Fruit fly (Drosophila melanogaster) whole organism, prepupa: ENCODE data around the gene Ifrd1.

Experiments
- Blimp-1 ChIP-seq: fragments of 200-800 bp; sonication (Bioruptor generic); optimal IDR thresholded peaks from 3 replicates; lab custom pipeline; 2017; ENCODE audit warnings: missing biosample characterization, missing genetic modification characterization, mild to moderate bottlenecking, moderate library complexity, missing genetic modification reagents
- CG10631 ChIP-seq: fragments of 200-800 bp; sonication (Bioruptor generic); optimal IDR thresholded peaks from 2 replicates; lab custom pipeline; 2016; ENCODE audit warnings: missing biosample characterization, missing genetic modification characterization
- CG10669 ChIP-seq: fragments of 200-800 bp; sonication (Bioruptor generic); optimal IDR thresholded peaks from 3 replicates; lab custom pipeline; 2018; ENCODE audit warnings: missing biosample characterization, mild to moderate bottlenecking, missing genetic modification characterization, moderate library complexity
- CG11294 ChIP-seq: fragments of 200-800 bp; sonication (Bioruptor generic); IDR thresholded peaks from 2 replicates; pipeline ENCODE4 v1.3.6; 2022; ENCODE audit warnings: missing biosample characterization, missing genetic modification characterization
- CG11902 ChIP-seq: fragments of 200-800 bp; sonication (Bioruptor generic); optimal IDR thresholded peaks from 3 replicates; lab custom pipeline; 2016; ENCODE audit warnings: missing biosample characterization, missing genetic modification characterization
- CG15336 ChIP-seq: fragments of 200-800 bp; sonication (Bioruptor generic); IDR thresholded peaks from 2 replicates; pipeline ENCODE4 v1.3.6; 2022; ENCODE audit warnings: missing biosample characterization, missing genetic modification characterization
- CG1621 ChIP-seq: fragments of 200-800 bp; sonication (Bioruptor generic); optimal IDR thresholded peaks from 3 replicates; lab custom pipeline; 2018; ENCODE audit warnings: missing biosample characterization, mild to moderate bottlenecking, missing genetic modification characterization
- CG16779 ChIP-seq: fragments of 200-800 bp; sonication (Bioruptor generic); optimal IDR thresholded peaks from 3 replicates; lab custom pipeline; 2017; ENCODE audit warnings: missing biosample characterization, mild to moderate bottlenecking, missing genetic modification characterization
- CG3032 ChIP-seq: fragments of 200-800 bp; optimal IDR thresholded peaks from 2 replicates; lab custom pipeline; 2019; ENCODE audit warnings: missing biosample characterization, mild to moderate bottlenecking, missing genetic modification characterization, moderate library complexity
- CG32006 ChIP-seq: fragments of 200-800 bp; sonication (Bioruptor generic); optimal IDR thresholded peaks from 3 replicates; lab custom pipeline; 2017; ENCODE audit warnings: missing biosample characterization, mild to moderate bottlenecking, missing genetic modification characterization
- CG3919 ChIP-seq: fragments of 200-800 bp; sonication (Bioruptor generic); optimal IDR thresholded peaks from 3 replicates; lab custom pipeline; 2016; ENCODE audit warnings: missing biosample characterization, missing genetic modification characterization
- CG4318 ChIP-seq: fragments of 200-800 bp; sonication (Bioruptor generic); optimal IDR thresholded peaks from 3 replicates; lab custom pipeline; 2017; ENCODE audit warnings: missing biosample characterization, mild to moderate bottlenecking, missing genetic modification characterization
- CG6163 ChIP-seq: fragments of 200-800 bp; sonication (Bioruptor generic); IDR thresholded peaks from 3 replicates; pipeline ENCODE4 v1.3.6; 2022; ENCODE audit warnings: missing biosample characterization, missing genetic modification characterization
- CG6276 ChIP-seq: fragments of 200-800 bp; sonication (Bioruptor generic); optimal IDR thresholded peaks from 2 replicates; lab custom pipeline; 2017; ENCODE audit warnings: missing biosample characterization, mild to moderate bottlenecking, missing genetic modification characterization
- CG6792 ChIP-seq: fragments of 200-800 bp; sonication (Bioruptor generic); optimal IDR thresholded peaks from 3 replicates; lab custom pipeline; 2016; ENCODE audit warnings: missing biosample characterization, missing genetic modification characterization
- CG6808 ChIP-seq: fragments of 200-800 bp; sonication (Bioruptor generic); optimal IDR thresholded peaks from 3 replicates; lab custom pipeline; 2017; ENCODE audit warnings: missing biosample characterization, missing genetic modification characterization, mild to moderate bottlenecking, moderate library complexity, missing genetic modification reagents
- CG6854 ChIP-seq: fragments of 200-800 bp; sonication (Bioruptor generic); optimal IDR thresholded peaks from 2 replicates; lab custom pipeline; 2017; ENCODE audit warnings: missing biosample characterization, mild to moderate bottlenecking, missing genetic modification characterization
- CG7368 ChIP-seq: fragments of 200-800 bp; sonication (Bioruptor generic); optimal IDR thresholded peaks from 3 replicates; lab custom pipeline; 2016; ENCODE audit warnings: missing biosample characterization, missing genetic modification characterization
- CG8119 ChIP-seq: fragments of 200-800 bp; sonication (Bioruptor generic); IDR thresholded peaks from 3 replicates; pipeline ENCODE4 v1.3.6; 2022; ENCODE audit warnings: missing biosample characterization, missing genetic modification characterization
- CG8319 ChIP-seq: fragments of 200-800 bp; sonication (Bioruptor generic); optimal IDR thresholded peaks from 3 replicates; lab custom pipeline; 2016; ENCODE audit warnings: missing biosample characterization, missing genetic modification characterization
- CG9139 ChIP-seq: fragments of 200-800 bp; sonication (Bioruptor generic); optimal IDR thresholded peaks from 3 replicates; lab custom pipeline; 2017; ENCODE audit warnings: missing biosample characterization, mild to moderate bottlenecking, missing genetic modification characterization
- Eip75B ChIP-seq: fragments of 200-800 bp; sonication (Bioruptor generic); optimal IDR thresholded peaks from 3 replicates; lab custom pipeline; 2016; ENCODE audit warnings: missing biosample characterization, missing genetic modification characterization
- Eip93F ChIP-seq: fragments of 200-800 bp; sonication (Bioruptor generic); optimal IDR thresholded peaks from 2 replicates; lab custom pipeline; 2016; ENCODE audit warnings: missing biosample characterization, mild to moderate bottlenecking, missing genetic modification characterization
- Ets96B ChIP-seq: fragments of 200-800 bp; optimal IDR thresholded peaks from 2 replicates; lab custom pipeline; 2019; ENCODE audit warnings: missing biosample characterization, mild to moderate bottlenecking, missing genetic modification characterization, moderate library complexity
- Gug ChIP-seq: fragments of 200-800 bp; sonication (Bioruptor generic); IDR thresholded peaks from 2 replicates; pipeline ENCODE4 v1.3.6; 2022; ENCODE audit warnings: missing biosample characterization, missing genetic modification characterization
- Hr38 ChIP-seq: sonication (Bioruptor generic); optimal IDR thresholded peaks from 2 replicates; lab custom pipeline; 2016; ENCODE audit warnings: missing biosample characterization, missing genetic modification characterization
- Hr39 ChIP-seq: fragments of 200-800 bp; sonication (Bioruptor generic); optimal IDR thresholded peaks from 2 replicates; lab custom pipeline; 2016; ENCODE audit warnings: missing biosample characterization, missing genetic modification characterization
- Hr4 ChIP-seq: fragments of 200-800 bp; sonication (Bioruptor generic); optimal IDR thresholded peaks from 3 replicates; lab custom pipeline; 2016; ENCODE audit warnings: missing biosample characterization, missing genetic modification characterization
- Lpt ChIP-seq: fragments of 200-800 bp; sonication (Bioruptor generic); optimal IDR thresholded peaks from 3 replicates; lab custom pipeline; 2016; ENCODE audit warnings: missing biosample characterization, missing genetic modification characterization
- OdsH ChIP-seq: fragments of 200-800 bp; sonication (Bioruptor generic); optimal IDR thresholded peaks from 3 replicates; lab custom pipeline; 2016; ENCODE audit warnings: missing biosample characterization, missing genetic modification characterization
- Smox ChIP-seq: fragments of 200-800 bp; sonication (Bioruptor generic); optimal IDR thresholded peaks from 3 replicates; lab custom pipeline; 2016; ENCODE audit warnings: missing biosample characterization, missing genetic modification characterization
- Sox102F ChIP-seq: fragments of 200-800 bp; sonication (Bioruptor generic); optimal IDR thresholded peaks from 2 replicates; lab custom pipeline; 2016; ENCODE audit warnings: missing biosample characterization, mild to moderate bottlenecking, missing genetic modification characterization
- Sox14 ChIP-seq: fragments of 200-800 bp; sonication (Bioruptor generic); optimal IDR thresholded peaks from 3 replicates; lab custom pipeline; 2016; ENCODE audit warnings: missing biosample characterization, missing genetic modification characterization
- achi ChIP-seq: fragments of 200-800 bp; sonication (Bioruptor generic); optimal IDR thresholded peaks from 3 replicates; lab custom pipeline; 2016; ENCODE audit warnings: missing biosample characterization, missing genetic modification characterization
- acj6 ChIP-seq: fragments of 200-800 bp; sonication (Bioruptor generic); optimal IDR thresholded peaks from 3 replicates; lab custom pipeline; 2016; ENCODE audit warnings: missing biosample characterization, missing genetic modification characterization
- dac ChIP-seq: fragments of 200-800 bp; sonication (Bioruptor generic); optimal IDR thresholded peaks from 2 replicates; lab custom pipeline; 2017; ENCODE audit warnings: missing biosample characterization, mild to moderate bottlenecking, missing genetic modification characterization
- eg ChIP-seq: fragments of 200-800 bp; sonication (Bioruptor generic); IDR thresholded peaks from 3 replicates; pipeline ENCODE4 v1.3.6; 2022; ENCODE audit warnings: missing biosample characterization, missing genetic modification characterization
- esn ChIP-seq: fragments of 200-800 bp; sonication (Bioruptor generic); optimal IDR thresholded peaks from 2 replicates; lab custom pipeline; 2016; ENCODE audit warnings: missing biosample characterization, mild to moderate bottlenecking, missing genetic modification characterization, moderate library complexity
- fd59A ChIP-seq: fragments of 200-800 bp; sonication (Bioruptor generic); optimal IDR thresholded peaks from 2 replicates; lab custom pipeline; 2017; ENCODE audit warnings: missing biosample characterization, mild to moderate bottlenecking, missing genetic modification characterization, missing genetic modification reagents
- fd85E ChIP-seq: fragments of 200-800 bp; sonication (Bioruptor generic); optimal IDR thresholded peaks from 3 replicates; lab custom pipeline; 2016; ENCODE audit warnings: missing biosample characterization, missing genetic modification characterization
- fkh ChIP-seq: fragments of 200-800 bp; sonication (Bioruptor generic); optimal IDR thresholded peaks from 3 replicates; lab custom pipeline; 2017; ENCODE audit warnings: missing biosample characterization, mild to moderate bottlenecking, missing genetic modification characterization, moderate library complexity
- lz ChIP-seq: fragments of 200-800 bp; sonication (Bioruptor generic); optimal IDR thresholded peaks from 3 replicates; lab custom pipeline; 2016; ENCODE audit warnings: missing biosample characterization, missing genetic modification characterization
- net ChIP-seq: fragments of 200-800 bp; sonication (Bioruptor generic); optimal IDR thresholded peaks from 3 replicates; lab custom pipeline; 2016; ENCODE audit warnings: missing biosample characterization, missing genetic modification characterization
- pdm3 ChIP-seq: fragments of 200-800 bp; sonication (Bioruptor generic); optimal IDR thresholded peaks from 3 replicates; lab custom pipeline; 2016; ENCODE audit warnings: missing biosample characterization, missing genetic modification characterization
- spab ChIP-seq: fragments of 200-800 bp; sonication (Bioruptor generic); optimal IDR thresholded peaks from 2 replicates; lab custom pipeline; 2017; ENCODE audit warnings: missing biosample characterization, mild to moderate bottlenecking, missing genetic modification characterization, missing genetic modification reagents
- svp ChIP-seq: fragments of 200-800 bp; sonication (Bioruptor generic); peaks from one replicate; lab custom pipeline; 2016; ENCODE audit warnings: missing biosample characterization, missing genetic modification characterization
- topi ChIP-seq: fragments of 200-800 bp; sonication (Bioruptor generic); optimal IDR thresholded peaks from 3 replicates; lab custom pipeline; 2016; ENCODE audit warnings: missing biosample characterization, missing genetic modification characterization
- vri ChIP-seq: fragments of 200-800 bp; sonication (Bioruptor generic); optimal IDR thresholded peaks from 3 replicates; lab custom pipeline; 2016; ENCODE audit warnings: missing biosample characterization, mild to moderate bottlenecking, missing genetic modification characterization

Gene Ifrd1

dm6 chr2L:2878188-2878587, 3.9 kb upstream of the Ifrd1 start, which contains the start of the genes Prx6a and Sbat (continued):
- TF ChIP-seq Hr38 (GFP tag; lab: Kevin White, UChicago) (no peak), pdm3 (peak; percentile 69), CG32006 (GFP tag; lab: Kevin White, UChicago) (peak; percentile 51), Sox102F (GFP tag; lab: Kevin White, UChicago) (peak; percentile 51), Eip93F (no peak), net (GFP tag; lab: Kevin White, UChicago) (no peak), Lpt (no peak), CG4318 (no peak), spab (no peak), CG1621 (peak; percentile 58), CG8119 (GFP tag; lab: Robert Waterston, UW) (no peak), CG3919 (GFP tag; lab: Kevin White, UChicago) (peak; percentile 55)

DNA sequence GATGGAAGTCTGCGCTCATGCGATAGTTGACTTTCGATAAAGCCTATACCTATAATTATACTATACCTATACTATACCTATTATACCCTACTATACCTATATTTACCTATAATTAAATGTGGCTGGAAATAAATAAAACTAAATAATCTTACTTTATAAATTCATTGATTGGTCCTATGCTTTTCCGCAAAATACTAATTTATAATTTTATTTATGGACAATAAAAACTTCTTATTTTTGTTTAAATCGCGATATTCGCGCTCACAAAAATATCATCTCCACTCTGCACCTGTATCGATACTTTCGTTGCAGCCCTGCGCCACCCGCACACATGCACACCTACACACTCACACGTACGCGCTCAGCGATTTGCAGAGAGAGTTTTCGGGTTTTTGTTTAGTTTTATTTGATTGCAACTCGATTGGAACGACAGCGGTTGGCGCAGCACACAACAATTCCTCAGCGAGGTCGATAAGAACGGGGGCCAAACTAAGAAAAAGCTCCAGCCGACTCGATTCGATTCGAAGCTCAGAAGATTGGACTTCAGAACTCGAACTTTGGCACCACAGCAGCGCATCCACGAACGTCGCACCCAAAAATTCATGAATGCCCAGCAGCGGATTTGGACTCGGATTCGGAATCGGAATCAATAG, 379 bp upstream of the Ifrd1 start, which contains the start of gene CG8814:
TSS of gene CG8814 (plus strand) at position 349 of the 653 bp plus-strand sequence.
- TF ChIP-seq fkh (GFP tag; lab: Kevin White, UChicago): peak; percentile 67
- TF ChIP-seq CG1621: peak; percentile 39
- TF ChIP-seq fd85E: no peak
- peak; percentile 72 for TF ChIP-seq CG8119 (GFP tag; lab: Robert Waterston, UW)
- TF ChIP-seq CG6808 (GFP tag; lab: Kevin White, UChicago): peak; percentile 84
- TF ChIP-seq CG15336: peak; percentile 74
- peak; percentile 50 for TF ChIP-seq pdm3
- peak; percentile 60 for TF ChIP-seq CG6792
- TF ChIP-seq Ets96B (tag; lab: Kevin White, UChicago): peak; percentile 48
- TF ChIP-seq topi (GFP tag; lab: Kevin White, UChicago): peak; percentile 56
- TF ChIP-seq CG6276 (GFP tag; lab: Kevin White, UChicago): peak; percentile 92
- TF ChIP-seq esn (GFP tag; lab: Kevin White, UChicago): peak; percentile 71
- peak; percentile 68 for TF ChIP-seq Eip93F
- TF ChIP-seq CG10631 (GFP tag; lab: Kevin White, UChicago): peak; percentile 80
- TF ChIP-seq spab: peak; percentile 54
- TF ChIP-seq CG8319 (GFP tag; lab: Kevin White, UChicago): no peak
- no peak for TF ChIP-seq CG7368 (GFP tag; lab: Kevin White, UChicago)
- no peak; the same call in 1 of the 2 replicates for TF ChIP-seq Gug (GFP tag; lab: Robert Waterston, UW)
- TF ChIP-seq Lpt: peak; percentile 53
- TF ChIP-seq CG6854: peak; percentile 96
- peak; percentile 53 for TF ChIP-seq Hr39 (GFP tag; lab: Kevin White, UChicago)
- peak; percentile 63 for TF ChIP-seq vri
- TF ChIP-seq CG3032 (tag; lab: Kevin White, UChicago): peak; percentile 59
- TF ChIP-seq CG6163: peak; percentile 81
- TF ChIP-seq CG11294 (GFP tag; lab: Robert Waterston, UW): no peak; the same call in 1 of the 2 replicates
- TF ChIP-seq CG10669 (GFP tag; lab: Kevin White, UChicago): peak; percentile 37
- peak; percentile 92 for TF ChIP-seq CG16779 (tag; lab: Kevin White, UChicago)
- TF ChIP-seq lz (GFP tag; lab: Kevin White, UChicago): peak; percentile 65
- no peak for TF ChIP-seq dac
- TF ChIP-seq svp (GFP tag; lab: Kevin White, UChicago): peak; percentile 91
- peak; percentile 53 for TF ChIP-seq achi
- TF ChIP-seq Sox14 (GFP tag; lab: Kevin White, UChicago): peak; percentile 26
- peak; percentile 81 for TF ChIP-seq eg (GFP tag; lab: Robert Waterston, UW)
- TF ChIP-seq CG32006 (GFP tag; lab: Kevin White, UChicago): peak; percentile 69
- TF ChIP-seq CG4318: peak; percentile 39
- TF ChIP-seq acj6: peak; percentile 53
- peak; percentile 61 for TF ChIP-seq net (GFP tag; lab: Kevin White, UChicago)
- TF ChIP-seq Eip75B (GFP tag; lab: Kevin White, UChicago): peak; percentile 18
- peak; percentile 87 for TF ChIP-seq CG9139 (GFP tag; lab: Kevin White, UChicago)
- TF ChIP-seq fd59A (GFP tag; lab: Kevin White, UChicago): peak; percentile 23
- TF ChIP-seq OdsH (GFP tag; lab: Kevin White, UChicago): peak; percentile 63
- TF ChIP-seq Blimp-1 (GFP tag; lab: Kevin White, UChicago): peak; percentile 46
- no peak for TF ChIP-seq Hr38 (GFP tag; lab: Kevin White, UChicago)
- TF ChIP-seq CG11902 (GFP tag; lab: Kevin White, UChicago): peak; percentile 50
- TF ChIP-seq Smox: peak; percentile 74
- peak; percentile 71 for TF ChIP-seq Hr4 (GFP tag; lab: Kevin White, UChicago)
